Fruit fly (Drosophila melanogaster): ENCODE measurements around the gene Daao2.
A peak's percentile ranks its signal among the peaks of the same experiment; 100 is the strongest.

The Daao2 gene

dm6 chr2L:6818357-6818756 is 15.5 kb downstream of the Daao2 start (continued):
- TF ChIP-seq CG33557 (GFP tag; optimal IDR thresholded peaks at IDR 0.05) (peak; percentile 35), CG15696 (tag; optimal IDR thresholded peaks at IDR 0.05) (peak; percentile 67), CG3407 (GFP tag; optimal IDR thresholded peaks at IDR 0.05) (peak; percentile 31), CG1233 (GFP tag; optimal IDR thresholded peaks at IDR 0.05) (peak; percentile 4), CG4328 (GFP tag; optimal IDR thresholded peaks at IDR 0.05) (no peak), chif (GFP tag; optimal IDR thresholded peaks at IDR 0.05) (peak in 1 of 2 experiments; percentile 5), sd (tag; optimal IDR thresholded peaks at IDR 0.05) (no peak), Blimp-1 (GFP tag; optimal IDR thresholded peaks at IDR 0.05) (peak; percentile 12), seq (GFP tag; IDR thresholded peaks at IDR 0.05) (no peak), Doc2 (GFP tag; IDR thresholded peaks at IDR 0.05) (no peak), ATbp (GFP tag; optimal IDR thresholded peaks at IDR 0.05) (peak; percentile 13), CTCF (GFP tag; optimal IDR thresholded peaks at IDR 0.05) (no peak), bab2 (GFP tag; optimal IDR thresholded peaks at IDR 0.05) (no peak), CG18262 (tag; optimal IDR thresholded peaks at IDR 0.05) (peak; percentile 34), Med (GFP tag) (peak; percentile 66), croc (GFP tag; conservative IDR thresholded peaks at IDR 0.05) (no peak), CG16813 (GFP tag; IDR thresholded peaks at IDR 0.05; ENCODE audit: partially characterized antibody) (no peak), CG2202 (tag; optimal IDR thresholded peaks at IDR 0.05) (peak; percentile 59), CG8290 (GFP tag; optimal IDR thresholded peaks at IDR 0.05) (no peak), CG8290 (tag; optimal IDR thresholded peaks at IDR 0.05) (peak in 1 of 2 experiments; percentile 10), Side (GFP tag; optimal IDR thresholded peaks at IDR 0.05) (peak; percentile 8), CG13424 (tag; optimal IDR thresholded peaks at IDR 0.05) (no peak), sens-2 (GFP tag; IDR thresholded peaks at IDR 0.05) (peak; percentile 55; the same call in 1 of the 2 replicates), Ets65A (GFP tag) (no peak), Aef1 (GFP tag; IDR thresholded peaks at IDR 0.05) (no peak), Drgx (GFP tag; IDR thresholded peaks at IDR 0.05) (no peak), CG6813 (GFP tag; optimal IDR thresholded peaks at IDR 0.05) (peak; percentile 42), D19A (tag; optimal IDR thresholded peaks at IDR 0.05) (peak; percentile 6), Xrp1 (GFP tag; IDR thresholded peaks at IDR 0.05) (peak; percentile 46), CG15601 (tag; optimal IDR thresholded peaks at IDR 0.05) (peak; percentile 26), CG6689 (GFP tag; IDR thresholded peaks at IDR 0.05) (no peak)

dm6 chr2L:6819230-6820049 is 16.6 kb downstream of the Daao2 start:
- TF ChIP-seq gem (tag; optimal IDR thresholded peaks at IDR 0.05) (peak; percentile 66), CG16779 (GFP tag; IDR thresholded peaks at IDR 0.05) (no peak), Nf-YC (tag; optimal IDR thresholded peaks at IDR 0.05) (no peak), bcd (GFP tag; optimal IDR thresholded peaks at IDR 0.05) (peak; percentile 37), Gsc (GFP tag; IDR thresholded peaks at IDR 0.05) (0 out of 2 replicates have a peak, but pooled peaks have one; percentile 22), CG2678 (tag; optimal IDR thresholded peaks at IDR 0.05) (peak; percentile 67), btn (GFP tag; optimal IDR thresholded peaks at IDR 0.05) (no peak), so (GFP tag; IDR thresholded peaks at IDR 0.05) (0 out of 3 replicates have a peak, but pooled peaks have one; percentile 20), fu2 (GFP tag; optimal IDR thresholded peaks at IDR 0.05) (no peak), CG7357 (GFP tag; IDR thresholded peaks at IDR 0.05) (0 out of 3 replicates have a peak, but pooled peaks have one; percentile 27), Sox102F (GFP tag; optimal IDR thresholded peaks at IDR 0.05) (peak; percentile 44), B-H1 (GFP tag; IDR thresholded peaks at IDR 0.05) (no peak), CG15269 (tag; optimal IDR thresholded peaks at IDR 0.05) (peak; percentile 6), CG6791 (GFP tag; IDR thresholded peaks at IDR 0.05; ENCODE audit: partially characterized antibody) (no peak), Pdp1 (GFP tag; optimal IDR thresholded peaks at IDR 0.05) (peak in 1 of 2 experiments; percentile 26), Ada2b (GFP tag; IDR thresholded peaks at IDR 0.05) (no peak), B-H2 (GFP tag; optimal IDR thresholded peaks at IDR 0.05) (no peak), pho (GFP tag; optimal IDR thresholded peaks at IDR 0.05) (no peak), CG9215 (GFP tag; IDR thresholded peaks at IDR 0.05) (peak; percentile 50), fd3F (GFP tag; optimal IDR thresholded peaks at IDR 0.05) (peak; percentile 3)

All from whole organism, embryonic.